Fruit fly (Drosophila melanogaster): ENCODE measurements around the gene CG34382.

The CG34382 gene

DNA sequence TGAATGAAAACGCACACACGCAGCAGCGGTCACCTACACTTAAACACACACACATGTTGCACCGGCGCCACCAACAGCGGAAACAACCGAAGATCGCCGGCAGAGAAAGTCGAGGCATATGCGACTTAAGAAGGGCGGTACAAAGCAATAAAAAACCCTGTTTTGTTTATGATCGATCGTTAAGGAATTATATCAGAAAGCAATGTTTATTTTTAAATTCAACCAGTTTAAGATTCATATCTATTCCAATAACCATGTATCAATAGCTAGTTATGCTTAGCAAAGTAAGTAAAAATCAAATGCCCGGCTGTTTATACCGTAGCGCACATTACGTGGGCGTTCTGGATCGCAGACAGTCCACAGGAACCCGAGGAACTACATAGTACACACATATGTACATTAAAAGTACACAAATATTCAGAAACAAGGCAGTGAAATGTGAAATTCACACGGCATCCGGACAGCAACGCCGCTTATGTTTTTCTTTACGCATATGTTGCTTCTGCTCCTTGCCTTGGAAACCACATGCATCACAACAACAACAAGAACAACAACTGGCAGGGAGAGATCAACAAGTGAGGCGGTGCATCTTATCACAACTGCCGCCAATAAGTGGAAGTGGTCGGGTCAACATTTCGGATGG, 22.9 kb upstream of the CG34382 start (continued):
- TF ChIP-seq Deaf1 (tag; optimal IDR thresholded peaks at IDR 0.05) (peak; percentile 83), Drgx (GFP tag; IDR thresholded peaks at IDR 0.05) (peak; percentile 97), insv (GFP tag; optimal IDR thresholded peaks at IDR 0.05) (peak; percentile 47 to 56), tx (GFP tag; optimal IDR thresholded peaks at IDR 0.05) (peak; percentile 95), eve (GFP tag; optimal IDR thresholded peaks at IDR 0.05) (peak; percentile 97 to 98), Abd-B (GFP tag; optimal IDR thresholded peaks at IDR 0.05) (peak; percentile 95), CG12104 (GFP tag; optimal IDR thresholded peaks at IDR 0.05) (peak; percentile 95), tio (GFP tag; optimal IDR thresholded peaks at IDR 0.05) (peak; percentile 96), CG12236 (GFP tag; optimal IDR thresholded peaks at IDR 0.05) (peak; percentile 97), sens (GFP tag) (peak; percentile 100), H15 (GFP tag; IDR thresholded peaks at IDR 0.05) (peak; percentile 97), CG8478 (optimal IDR thresholded peaks at IDR 0.05) (no peak), fd64A (GFP tag; optimal IDR thresholded peaks at IDR 0.05) (peak; percentile 98), org-1 (GFP tag; optimal IDR thresholded peaks at IDR 0.05) (peak; percentile 98), Lim3 (GFP tag; IDR thresholded peaks at IDR 0.05) (peak; percentile 87; the same call in 1 of the 2 replicates), CG5953 (GFP tag; IDR thresholded peaks at IDR 0.05) (peak; percentile 97), chinmo (GFP tag; IDR thresholded peaks at IDR 0.05; ENCODE audit: partially characterized antibody) (0 out of 4 replicates have a peak, but pooled peaks have one; percentile 48), Pdp1 (GFP tag; optimal IDR thresholded peaks at IDR 0.05) (peak; percentile 95 to 97), CG18764 (GFP tag; optimal IDR thresholded peaks at IDR 0.05) (peak; percentile 95), cas (GFP tag; IDR thresholded peaks at IDR 0.05) (peak; percentile 73), Nf-YB (GFP tag; optimal IDR thresholded peaks at IDR 0.05) (peak; percentile 85), CG4854 (GFP tag; optimal IDR thresholded peaks at IDR 0.05) (peak; percentile 94), CG32532 (GFP tag; IDR thresholded peaks at IDR 0.05) (peak; percentile 94), Bgb (GFP tag; IDR thresholded peaks at IDR 0.05; ENCODE audit: partially characterized antibody) (no peak), CG6791 (GFP tag; IDR thresholded peaks at IDR 0.05; ENCODE audit: partially characterized antibody) (no peak), CG12391 (tag; optimal IDR thresholded peaks at IDR 0.05) (peak; percentile 97), ap (GFP tag; IDR thresholded peaks at IDR 0.05) (peak; percentile 96), CG6254 (GFP tag; optimal IDR thresholded peaks at IDR 0.05) (peak; percentile 97), bowl (GFP tag; IDR thresholded peaks at IDR 0.05) (peak; percentile 89), crol (GFP tag; IDR thresholded peaks at IDR 0.05) (peak; percentile 81), CG10565 (GFP tag; optimal IDR thresholded peaks at IDR 0.05) (peak; percentile 96), HLH54F (GFP tag; optimal IDR thresholded peaks at IDR 0.05) (peak; percentile 96), CG1792 (GFP tag; optimal IDR thresholded peaks at IDR 0.05) (peak; percentile 97), CG17361 (GFP tag; IDR thresholded peaks at IDR 0.05) (peak; percentile 85), Stat92E (GFP tag; optimal IDR thresholded peaks at IDR 0.05) (peak in 1 of 3 experiments; percentile 96), CG13123 (GFP tag; optimal IDR thresholded peaks at IDR 0.05) (peak; percentile 94), HLH4C (GFP tag; IDR thresholded peaks at IDR 0.05; ENCODE audit: partially characterized antibody) (no peak), dpn (GFP tag; optimal IDR thresholded peaks at IDR 0.05) (peak; percentile 96), Xrp1 (GFP tag; IDR thresholded peaks at IDR 0.05) (peak; percentile 99), ERR (GFP tag; optimal IDR thresholded peaks at IDR 0.05) (peak; percentile 97), Camta (GFP tag; optimal IDR thresholded peaks at IDR 0.05) (peak; percentile 96), CG2202 (tag; optimal IDR thresholded peaks at IDR 0.05) (peak; percentile 97), CG1529 (GFP tag; optimal IDR thresholded peaks at IDR 0.05) (peak; percentile 98), CG6654 (GFP tag; optimal IDR thresholded peaks at IDR 0.05) (peak; percentile 92), zfh2 (GFP tag; optimal IDR thresholded peaks at IDR 0.05) (peak; percentile 89), wek (GFP tag; optimal IDR thresholded peaks at IDR 0.05) (peak; percentile 87), prd (optimal IDR thresholded peaks at IDR 0.05) (no peak), prd (GFP tag; IDR thresholded peaks at IDR 0.05) (peak; percentile 99), dysf (GFP tag; IDR thresholded peaks at IDR 0.05) (peak; percentile 97), tgo (GFP tag; IDR thresholded peaks at IDR 0.05) (peak; percentile 95), tin (GFP tag; optimal IDR thresholded peaks at IDR 0.05) (peak; percentile 98)
